Worm (Caenorhabditis elegans) whole organism, late embryonic: ENCODE measurements around the gene Y38F2AR.10.

ENCODE experiments used
- K02D7.2 ChIP-seq: sonication (generic microtip); optimal IDR thresholded peaks from 2 replicates; lab custom pipeline; 2017; ENCODE audit warnings: mild to moderate bottlenecking, missing genetic modification characterization, missing compliant biosample characterization
- K09A11.1 ChIP-seq: sonication (generic microtip); optimal IDR thresholded peaks from 2 replicates; lab custom pipeline; 2017; ENCODE audit warnings: antibody characterized with exemption, mild to moderate bottlenecking, missing genetic modification characterization, missing compliant biosample characterization; ENCODE audit not compliant: insufficient read depth
- T23F11.4 ChIP-seq: fragments of 200-800 bp; sonication (Bioruptor generic); optimal IDR thresholded peaks from 2 replicates; lab custom pipeline; 2018; ENCODE audit warnings: mild to moderate bottlenecking, missing genetic modification characterization, missing compliant biosample characterization
- Y22D7AL.16 ChIP-seq: sonication (generic microtip); optimal IDR thresholded peaks from 2 replicates; lab custom pipeline; 2016; ENCODE audit warnings: missing genetic modification characterization, missing compliant biosample characterization
- ahr-1 ChIP-seq: sonication (generic microtip); optimal IDR thresholded peaks from 2 replicates; lab custom pipeline; 2016; ENCODE audit warnings: missing genetic modification characterization, missing compliant biosample characterization
- ceh-14 ChIP-seq: sonication (generic microtip); optimal IDR thresholded peaks from 2 replicates; lab custom pipeline; 2016; ENCODE audit warnings: missing genotype, missing genetic modification characterization, missing compliant biosample characterization
- ceh-2 ChIP-seq: sonication (generic microtip); optimal IDR thresholded peaks from 2 replicates; lab custom pipeline; 2016; ENCODE audit warnings: missing genotype, missing genetic modification characterization, missing compliant biosample characterization
- ceh-30 ChIP-seq: fragments of 150-350 bp; optimal IDR thresholded peaks from 2 replicates; lab custom pipeline; 2014; ENCODE audit warnings: missing biosample characterization, missing genetic modification characterization
- ceh-45 ChIP-seq: fragments of 200-800 bp; sonication (Bioruptor generic); IDR thresholded peaks from 2 replicates; pipeline ENCODE4 v1.3.6; 2022; ENCODE audit warnings: missing genetic modification reagents, missing genetic modification characterization, missing compliant biosample characterization
- ceh-48 ChIP-seq: sonication (generic microtip); optimal IDR thresholded peaks from 2 replicates; lab custom pipeline; 2016; ENCODE audit warnings: missing genetic modification characterization, inconsistent platforms, missing compliant biosample characterization
- che-1 ChIP-seq: sonication (generic microtip); optimal IDR thresholded peaks from 2 replicates; lab custom pipeline; 2016; ENCODE audit warnings: mild to moderate bottlenecking, missing genetic modification characterization, missing compliant biosample characterization
- dmd-4 ChIP-seq: sonication (generic microtip); optimal IDR thresholded peaks from 2 replicates; lab custom pipeline; 2016; ENCODE audit warnings: borderline replicate concordance, missing genetic modification characterization, missing compliant biosample characterization
- ets-4 ChIP-seq: sonication (generic microtip); optimal IDR thresholded peaks from 2 replicates; lab custom pipeline; 2016; ENCODE audit warnings: missing genetic modification characterization, missing compliant biosample characterization
- eyg-1 ChIP-seq: sonication (generic microtip); optimal IDR thresholded peaks from 2 replicates; lab custom pipeline; 2016; ENCODE audit warnings: missing genotype, missing genetic modification characterization, missing compliant biosample characterization
- fkh-6 ChIP-seq: sonication (generic microtip); optimal IDR thresholded peaks from 2 replicates; lab custom pipeline; 2016; ENCODE audit warnings: missing genetic modification characterization, missing compliant biosample characterization
- hlh-30 ChIP-seq: sonication (generic microtip); optimal IDR thresholded peaks from 2 replicates; lab custom pipeline; 2017; ENCODE audit warnings: antibody characterized with exemption, missing genetic modification characterization, missing compliant biosample characterization; ENCODE audit not compliant: insufficient read depth
- hlh-6 ChIP-seq: sonication (generic microtip); optimal IDR thresholded peaks from 2 replicates; lab custom pipeline; 2016; ENCODE audit warnings: missing genotype, missing genetic modification characterization, missing compliant biosample characterization
- hlh-8 ChIP-seq: sonication (generic microtip); optimal IDR thresholded peaks from 2 replicates; lab custom pipeline; 2016; ENCODE audit warnings: missing genotype, missing genetic modification characterization, missing compliant biosample characterization
- lim-6 ChIP-seq: sonication (generic microtip); optimal IDR thresholded peaks from 2 replicates; lab custom pipeline; 2016; ENCODE audit warnings: missing genetic modification characterization, missing compliant biosample characterization
- lin-11 ChIP-seq: fragments of 200-800 bp; sonication (Bioruptor generic); optimal IDR thresholded peaks from 2 replicates; lab custom pipeline; 2018; ENCODE audit warnings: mild to moderate bottlenecking, missing genetic modification characterization, missing compliant biosample characterization
- nfya-1 ChIP-seq: sonication (generic microtip); optimal IDR thresholded peaks from 2 replicates; lab custom pipeline; 2017; ENCODE audit warnings: missing genetic modification characterization, mild to moderate bottlenecking, missing compliant biosample characterization, antibody characterized with exemption, moderate library complexity
- nhr-232 ChIP-seq: sonication (generic microtip); optimal IDR thresholded peaks from 2 replicates; lab custom pipeline; 2016; ENCODE audit warnings: missing genetic modification characterization, missing compliant biosample characterization
- npax-4 ChIP-seq: sonication (generic microtip); optimal IDR thresholded peaks from 2 replicates; lab custom pipeline; 2016; ENCODE audit warnings: missing genetic modification characterization, missing compliant biosample characterization
- pag-3 ChIP-seq: sonication (generic microtip); optimal IDR thresholded peaks from 2 replicates; lab custom pipeline; 2016; ENCODE audit warnings: missing compliant biosample characterization, missing genetic modification characterization, borderline replicate concordance
- pax-1 ChIP-seq: fragments of 150-350 bp; optimal IDR thresholded peaks from 2 replicates; lab custom pipeline; 2014; ENCODE audit warnings: missing biosample characterization, missing genetic modification characterization
- pha-2 ChIP-seq: sonication (generic microtip); optimal IDR thresholded peaks from 2 replicates; lab custom pipeline; 2017; ENCODE audit warnings: mild to moderate bottlenecking, missing genetic modification characterization, missing compliant biosample characterization
- pqm-1 ChIP-seq: sonication (generic microtip); optimal IDR thresholded peaks from 2 replicates; lab custom pipeline; 2016; ENCODE audit warnings: missing genetic modification characterization, missing compliant biosample characterization
- rnt-1 ChIP-seq: sonication (generic microtip); optimal IDR thresholded peaks from 2 replicates; lab custom pipeline; 2016; ENCODE audit warnings: missing genetic modification characterization, missing compliant biosample characterization
- sdc-2 ChIP-seq: sonication (generic microtip); optimal IDR thresholded peaks from 2 replicates; lab custom pipeline; 2016; ENCODE audit warnings: missing genotype, missing genetic modification characterization, missing compliant biosample characterization
- sox-4 ChIP-seq: sonication (generic microtip); optimal IDR thresholded peaks from 2 replicates; lab custom pipeline; 2017; ENCODE audit warnings: mild to moderate bottlenecking, missing genetic modification characterization, inconsistent platforms, missing compliant biosample characterization
- syd-9 ChIP-seq: sonication (generic microtip); optimal IDR thresholded peaks from 2 replicates; lab custom pipeline; 2016; ENCODE audit warnings: mild to moderate bottlenecking, missing genetic modification characterization, moderate library complexity, missing compliant biosample characterization
- tbx-7 ChIP-seq: sonication (generic microtip); optimal IDR thresholded peaks from 2 replicates; lab custom pipeline; 2016; ENCODE audit warnings: missing genotype, missing genetic modification characterization, missing compliant biosample characterization
- unc-55 ChIP-seq: sonication (generic microtip); optimal IDR thresholded peaks from 2 replicates; lab custom pipeline; 2017; ENCODE audit warnings: missing biosample characterization, missing genetic modification reagents, missing genetic modification characterization
- unc-86 ChIP-seq: sonication (generic microtip); optimal IDR thresholded peaks from 2 replicates; lab custom pipeline; 2016; ENCODE audit warnings: missing genetic modification characterization, missing compliant biosample characterization
- zip-5 ChIP-seq: sonication (generic microtip); optimal IDR thresholded peaks from 2 replicates; lab custom pipeline; 2016; ENCODE audit warnings: missing genetic modification characterization, missing compliant biosample characterization
- ztf-16 ChIP-seq: sonication (generic microtip); optimal IDR thresholded peaks from 2 replicates; lab custom pipeline; 2017; ENCODE audit warnings: missing genetic modification characterization, missing compliant biosample characterization

The Y38F2AR.10 gene

DNA sequence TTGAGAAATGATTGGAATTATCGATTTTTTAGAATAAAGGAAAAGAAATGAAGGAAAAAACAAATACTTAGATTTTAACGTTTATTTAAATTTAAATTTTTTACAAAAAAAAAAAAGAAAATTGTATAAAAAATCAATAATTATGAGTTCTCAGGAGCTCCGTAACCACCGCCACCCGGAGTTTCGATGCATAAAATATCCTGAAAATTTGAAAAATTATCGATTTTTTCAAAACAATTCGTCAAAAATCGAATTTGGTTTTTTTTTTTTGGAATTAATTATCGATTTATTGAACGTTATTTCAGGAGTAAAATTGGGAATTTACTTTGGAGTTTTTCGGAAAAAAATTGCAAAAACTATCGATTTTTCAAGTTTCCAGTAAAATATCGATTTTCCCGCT lies at the start of gene Y38F2AR.10:
Y38F2AR.10 (minus strand) TSS at position 101 of the 400 bp plus-strand sequence.
- TF ChIP-seq ceh-48 (tag; lab: Kevin White, UChicago) = peak; percentile 22
- no peak for TF ChIP-seq sox-4 (tag; lab: Kevin White, UChicago)
- no peak for TF ChIP-seq ets-4 (tag; lab: Kevin White, UChicago)
- TF ChIP-seq Y22D7AL.16 (tag; lab: Kevin White, UChicago) = no peak

DNA sequence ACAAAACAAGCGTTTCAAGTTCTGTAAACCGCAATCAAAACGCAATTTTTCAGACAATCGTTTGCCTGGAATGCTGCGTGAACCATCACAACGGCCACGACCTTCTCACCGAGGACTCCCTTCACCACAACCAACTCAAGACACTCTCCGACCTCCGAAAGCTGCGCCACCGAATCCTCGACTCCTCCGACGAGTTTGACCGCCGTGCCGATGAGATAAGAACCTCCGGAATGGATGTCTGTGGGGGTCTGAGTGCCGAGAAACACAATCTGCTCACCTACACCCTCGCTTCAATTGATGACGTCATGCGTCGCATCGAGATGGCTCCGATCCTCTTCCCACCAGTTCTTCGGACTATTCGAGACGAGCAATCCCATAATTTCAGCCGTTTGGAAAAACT lies 35.0 kb upstream of the Y38F2AR.10 start:
- TF ChIP-seq lin-11 (tag; lab: Kevin White, UChicago) = no peak
- TF ChIP-seq hlh-30 = no peak
- TF ChIP-seq T23F11.4 (GFP tag; lab: Kevin White, UChicago) = no peak
- no peak for TF ChIP-seq zip-5
- no peak for TF ChIP-seq Y22D7AL.16 (tag; lab: Kevin White, UChicago)
- no peak for TF ChIP-seq che-1 (tag; lab: Kevin White, UChicago)
- TF ChIP-seq ahr-1 = no peak
- no peak for TF ChIP-seq hlh-6
- TF ChIP-seq unc-55 (GFP tag; lab: Kevin White, UChicago) = no peak
- no peak for TF ChIP-seq ceh-14
- no peak for TF ChIP-seq sdc-2
- no peak for TF ChIP-seq pag-3
- TF ChIP-seq tbx-7 (tag; lab: Kevin White, UChicago) = no peak

DNA sequence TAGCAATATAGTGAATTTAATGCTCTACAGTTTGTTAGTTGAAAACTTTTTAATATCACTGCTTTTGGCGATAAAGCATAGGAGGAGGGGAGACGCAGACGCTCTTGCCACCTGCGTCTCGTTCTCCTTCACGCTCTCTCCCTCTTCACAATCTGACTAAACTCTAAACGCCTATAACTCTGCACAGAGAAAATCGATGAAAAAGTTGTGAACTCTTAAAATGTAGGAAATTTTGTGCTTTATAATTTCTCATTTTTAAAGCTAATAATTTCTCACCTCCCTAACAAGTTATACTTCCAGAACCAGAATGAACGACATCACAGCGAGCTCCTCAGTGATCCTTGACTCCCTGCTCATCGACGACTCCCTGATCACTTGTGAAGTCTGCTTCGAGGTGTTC lies 33.4 kb upstream of the Y38F2AR.10 start, which contains the start of gene C45G7.4:
C45G7.4 (plus strand) TSS at position 301 of the 400 bp plus-strand sequence.
- no peak for TF ChIP-seq rnt-1 (tag; lab: Kevin White, UChicago)
- no peak for TF ChIP-seq ceh-30 (tag; lab: Kevin White, UChicago)
- no peak for TF ChIP-seq hlh-6
- no peak for TF ChIP-seq unc-55 (GFP tag; lab: Kevin White, UChicago)
- TF ChIP-seq eyg-1 (tag; lab: Kevin White, UChicago) = no peak
- no peak for TF ChIP-seq fkh-6 (tag; lab: Kevin White, UChicago)
- TF ChIP-seq K02D7.2 (tag; lab: Kevin White, UChicago) = no peak
- TF ChIP-seq ceh-2 (tag; lab: Kevin White, UChicago) = no peak
- no peak for TF ChIP-seq nfya-1
- no peak for TF ChIP-seq pha-2 (tag; lab: Kevin White, UChicago)
- TF ChIP-seq unc-86 (tag; lab: Kevin White, UChicago) = no peak
- TF ChIP-seq dmd-4 (tag; lab: Kevin White, UChicago) = no peak
- no peak for TF ChIP-seq syd-9 (tag; lab: Kevin White, UChicago)
- TF ChIP-seq pqm-1 (tag; lab: Kevin White, UChicago) = no peak
- TF ChIP-seq che-1 (tag; lab: Kevin White, UChicago) = no peak
- TF ChIP-seq pax-1 (tag; lab: Kevin White, UChicago) = no peak
- TF ChIP-seq ceh-14 = no peak
- no peak for TF ChIP-seq ets-4 (tag; lab: Kevin White, UChicago)
- TF ChIP-seq hlh-8 (tag; lab: Kevin White, UChicago) = no peak

DNA sequence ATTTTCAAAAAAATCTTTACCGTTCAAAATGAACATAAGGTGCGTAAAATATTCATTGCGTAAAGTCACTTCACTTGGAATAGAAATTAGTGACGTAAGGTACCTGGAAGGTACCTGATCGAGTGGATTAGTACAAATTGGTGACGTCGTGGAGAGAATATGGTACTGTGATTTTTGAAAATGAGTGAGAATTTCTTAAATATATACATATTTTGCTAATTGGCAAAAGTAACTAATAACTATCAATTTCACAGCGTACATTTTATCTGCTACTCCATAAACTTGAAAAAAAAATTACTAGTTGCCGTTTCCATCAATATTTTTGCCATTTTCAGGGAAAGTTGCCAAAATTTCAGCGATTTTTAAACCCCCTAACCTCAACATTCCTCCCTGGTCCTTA lies 17.4 kb upstream of the Y38F2AR.10 start:
- TF ChIP-seq ceh-30 (tag; lab: Kevin White, UChicago) (no peak), npax-4 (no peak), lim-6 (tag; lab: Kevin White, UChicago) (no peak), unc-86 (tag; lab: Kevin White, UChicago) (no peak), nhr-232 (tag; lab: Kevin White, UChicago) (no peak), ztf-16 (tag; lab: Kevin White, UChicago) (no peak), ceh-45 (no peak), ceh-14 (no peak), K09A11.1 (tag; lab: Kevin White, UChicago) (no peak), ets-4 (tag; lab: Kevin White, UChicago) (no peak), sox-4 (tag; lab: Kevin White, UChicago) (no peak), lin-11 (tag; lab: Kevin White, UChicago) (no peak)
